Worm (Caenorhabditis elegans): Measurements from ENCODE around the gene T20B12.7.

The T20B12.7 gene

DNA sequence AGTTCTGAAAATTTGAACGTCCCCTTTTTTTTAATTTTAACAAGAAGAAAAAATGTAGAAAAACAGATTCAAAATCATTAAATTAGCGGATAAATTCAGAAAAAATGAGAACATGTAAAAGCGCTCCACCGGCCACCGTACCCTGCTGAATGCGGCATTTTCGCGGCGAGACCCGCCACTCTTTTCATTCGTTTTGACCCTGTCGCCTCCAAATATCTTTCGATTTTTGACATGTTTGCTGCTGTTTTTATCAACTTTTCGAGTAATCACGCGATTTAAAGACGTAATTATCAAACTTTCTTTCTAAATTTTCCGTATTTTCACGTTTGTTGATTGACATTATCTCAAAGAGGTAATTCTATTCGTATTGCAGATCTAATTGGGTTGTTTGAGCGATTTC is 42.6 kb downstream of the T20B12.7 start, which contains the start of gene gsp-2 (continued):
- no peak for TF ChIP-seq hlh-12 (tag; optimal IDR thresholded peaks at IDR 0.05)
- TF ChIP-seq attf-6 (GFP tag; IDR thresholded peaks at IDR 0.05): no peak
- TF ChIP-seq snpc-1.1 (tag; optimal IDR thresholded peaks at IDR 0.05; ENCODE audit: insufficient read depth): peak; percentile 27
- TF ChIP-seq ama-1 (optimal IDR thresholded peaks at IDR 0.05): no peak
- no peak for TF ChIP-seq ama-1 (GFP tag; optimal IDR thresholded peaks at IDR 0.05)
- no peak for TF ChIP-seq egl-44 (GFP tag; IDR thresholded peaks at IDR 0.05)
- TF ChIP-seq tbx-9 (tag; optimal IDR thresholded peaks at IDR 0.05; ENCODE audit: borderline replicate concordance): no peak
- peak; percentile 40; the same call in 1 of the 2 replicates for TF ChIP-seq attf-3 (GFP tag; conservative IDR thresholded peaks at IDR 0.05)
- TF ChIP-seq lin-35 (GFP tag; optimal IDR thresholded peaks at IDR 0.05): no peak
- no peak for TF ChIP-seq hsf-1 (GFP tag; IDR thresholded peaks at IDR 0.05)
- no peak for TF ChIP-seq sdz-38 (tag; optimal IDR thresholded peaks at IDR 0.05)
- no peak for TF ChIP-seq B0019.2 (GFP tag; conservative IDR thresholded peaks at IDR 0.05)
- peak; percentile 62; the same call in 1 of the 2 replicates for TF ChIP-seq lir-1 (GFP tag; conservative IDR thresholded peaks at IDR 0.05)
- TF ChIP-seq Y67H2A.10 (GFP tag; conservative IDR thresholded peaks at IDR 0.05): peak; percentile 34; the same call in 1 of the 2 replicates
- TF ChIP-seq ztf-26 (tag; optimal IDR thresholded peaks at IDR 0.05): no peak
- TF ChIP-seq Y53F4B.3 (GFP tag; IDR thresholded peaks at IDR 0.05): no peak
- no peak for TF ChIP-seq madf-10 (tag; optimal IDR thresholded peaks at IDR 0.05)
- no peak for TF ChIP-seq F22D6.2 (tag; optimal IDR thresholded peaks at IDR 0.05)
- no peak for TF ChIP-seq ets-4 (GFP tag; optimal IDR thresholded peaks at IDR 0.05)
- TF ChIP-seq nfyb-1 (GFP tag; IDR thresholded peaks at IDR 0.05): peak; percentile 63; the same call in 1 of the 2 replicates
- TF ChIP-seq F52B5.7 (tag; optimal IDR thresholded peaks at IDR 0.05): no peak
- TF ChIP-seq tbp1 (GFP tag; optimal IDR thresholded peaks at IDR 0.05): peak; percentile 54
- peak; percentile 26 for TF ChIP-seq lsy-27 (tag; optimal IDR thresholded peaks at IDR 0.05; ENCODE audit: borderline replicate concordance, insufficient read depth)
- no peak for TF ChIP-seq K11D2.4 (GFP tag; IDR thresholded peaks at IDR 0.05)
- TF ChIP-seq Y56A3A.18 (GFP tag; IDR thresholded peaks at IDR 0.05): no peak
- no peak for TF ChIP-seq snpc-1.3 (tag; optimal IDR thresholded peaks at IDR 0.05; ENCODE audit: insufficient read depth)
- peak; percentile 71 for TF ChIP-seq F23B12.7 (tag; optimal IDR thresholded peaks at IDR 0.05; ENCODE audit: insufficient read depth)
- no peak for TF ChIP-seq akir-1 (GFP tag; optimal IDR thresholded peaks at IDR 0.05)
- no peak for TF ChIP-seq aptf-3 (GFP tag; IDR thresholded peaks at IDR 0.05)
- no peak for TF ChIP-seq him-1 (tag; optimal IDR thresholded peaks at IDR 0.05)
- TF ChIP-seq lin-40 (tag; optimal IDR thresholded peaks at IDR 0.05): peak; percentile 6
- no peak for TF ChIP-seq F39B2.1 (GFP tag; IDR thresholded peaks at IDR 0.05)
- peak; percentile 47 for TF ChIP-seq ztf-18 (tag; optimal IDR thresholded peaks at IDR 0.05)
- peak; percentile 5 for TF ChIP-seq tlf-1 (GFP tag; optimal IDR thresholded peaks at IDR 0.05)
- no peak for TF ChIP-seq ztf-6 (GFP tag; IDR thresholded peaks at IDR 0.05)
- TF ChIP-seq mcd-1 (GFP tag; IDR thresholded peaks at IDR 0.05): peak; percentile 84
- 0 out of 2 replicates have a peak, but pooled peaks have one; percentile 34 for TF ChIP-seq lin-26 (GFP tag; IDR thresholded peaks at IDR 0.05)
- no peak for TF ChIP-seq die-1 (tag; optimal IDR thresholded peaks at IDR 0.05)
- peak; percentile 60; the same call in 1 of the 2 replicates for TF ChIP-seq egrh-3 (GFP tag; IDR thresholded peaks at IDR 0.05)
- peak; percentile 51 for TF ChIP-seq atf-7 (tag; optimal IDR thresholded peaks at IDR 0.05)
- TF ChIP-seq attf-5 (GFP tag; optimal IDR thresholded peaks at IDR 0.05): peak; percentile 73
- 0 out of 2 replicates have a peak, but pooled peaks have one; percentile 16 for TF ChIP-seq ceh-100 (GFP tag; IDR thresholded peaks at IDR 0.05)
- peak; percentile 90 for TF ChIP-seq F33H1.4 (GFP tag; IDR thresholded peaks at IDR 0.05)
- TF ChIP-seq lsl-1 (GFP tag; optimal IDR thresholded peaks at IDR 0.05): peak; percentile 87
- TF ChIP-seq cebp-1 (GFP tag; IDR thresholded peaks at IDR 0.05): no peak
- peak; percentile 69 for TF ChIP-seq cebp-1 (tag; optimal IDR thresholded peaks at IDR 0.05)
- no peak for TF ChIP-seq hrde-1 (tag; optimal IDR thresholded peaks at IDR 0.05; ENCODE audit: borderline replicate concordance)
- TF ChIP-seq nhr-27 (tag; optimal IDR thresholded peaks at IDR 0.05): no peak
